Worm (Caenorhabditis elegans): Measurements from ENCODE around the gene hlh-3.

hlh-3 gene

DNA sequence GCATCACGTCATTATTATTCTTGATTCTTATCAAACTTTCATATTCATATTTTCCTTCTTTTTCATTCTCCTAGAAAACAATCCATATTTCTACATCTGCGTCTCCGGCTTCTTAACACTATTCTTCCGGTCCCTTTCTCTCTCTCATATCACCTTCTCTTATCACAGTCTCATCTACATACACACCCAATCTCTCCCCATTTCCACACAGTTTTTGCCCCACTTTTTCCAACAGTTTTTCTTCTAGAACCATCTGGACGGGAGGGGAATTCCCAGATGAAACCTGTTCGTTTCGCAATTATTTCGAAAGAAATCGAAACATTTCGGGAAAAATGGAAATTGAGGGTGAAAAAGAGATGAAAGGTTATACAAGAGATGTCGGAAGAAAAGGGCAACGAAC is 41.7 kb downstream of the hlh-3 start (continued):
- no peak for TF ChIP-seq ceh-79 (tag; optimal IDR thresholded peaks at IDR 0.05)
- peak in 1 of 3 experiments; percentile 35 for TF ChIP-seq lin-35 (GFP tag; optimal IDR thresholded peaks at IDR 0.05)
- TF ChIP-seq C17E4.6 (GFP tag; IDR thresholded peaks at IDR 0.05) = no peak
- no peak for TF ChIP-seq madf-6 (GFP tag; IDR thresholded peaks at IDR 0.05)
- no peak for TF ChIP-seq attf-6 (GFP tag; IDR thresholded peaks at IDR 0.05)
- no peak for TF ChIP-seq ZK185.1 (tag; optimal IDR thresholded peaks at IDR 0.05; ENCODE audit: poor library complexity, severe bottlenecking)
- TF ChIP-seq lag-1 (GFP tag; IDR thresholded peaks at IDR 0.05) = no peak
- TF ChIP-seq T26A5.8 (tag; optimal IDR thresholded peaks at IDR 0.05) = no peak
- no peak for TF ChIP-seq Y67H2A.10 (GFP tag; conservative IDR thresholded peaks at IDR 0.05)
- no peak for TF ChIP-seq him-1 (tag; optimal IDR thresholded peaks at IDR 0.05)
- no peak for TF ChIP-seq hlh-26 (GFP tag; conservative IDR thresholded peaks at IDR 0.05)
- TF ChIP-seq tlf-1 (GFP tag; optimal IDR thresholded peaks at IDR 0.05) = no peak
- no peak for TF ChIP-seq B0035.1 (tag; optimal IDR thresholded peaks at IDR 0.05)
- no peak for TF ChIP-seq pha-4 (tag; optimal IDR thresholded peaks at IDR 0.05)
- TF ChIP-seq hlh-12 (tag; optimal IDR thresholded peaks at IDR 0.05) = no peak
- TF ChIP-seq gei-17 (GFP tag; optimal IDR thresholded peaks at IDR 0.05) = peak; percentile 10
- no peak for TF ChIP-seq akir-1 (GFP tag; optimal IDR thresholded peaks at IDR 0.05)
- TF ChIP-seq ceh-100 (GFP tag; IDR thresholded peaks at IDR 0.05) = no peak
- TF ChIP-seq madf-3 (GFP tag; IDR thresholded peaks at IDR 0.05) = no peak
- TF ChIP-seq egrh-3 (GFP tag; IDR thresholded peaks at IDR 0.05) = no peak; the same call in 1 of the 2 replicates
- peak; percentile 92 for TF ChIP-seq hsf-1 (GFP tag; IDR thresholded peaks at IDR 0.05)
- TF ChIP-seq nhr-179 (tag; optimal IDR thresholded peaks at IDR 0.05) = no peak
- no peak for TF ChIP-seq Y56A3A.18 (GFP tag; IDR thresholded peaks at IDR 0.05)
- TF ChIP-seq tbp1 (GFP tag; optimal IDR thresholded peaks at IDR 0.05) = peak; percentile 32
- TF ChIP-seq ztf-26 (tag; optimal IDR thresholded peaks at IDR 0.05) = peak; percentile 47
- TF ChIP-seq zim-3 (tag; optimal IDR thresholded peaks at IDR 0.05) = no peak
- TF ChIP-seq tbx-9 (tag; optimal IDR thresholded peaks at IDR 0.05; ENCODE audit: borderline replicate concordance) = no peak
- TF ChIP-seq F57C9.4 (tag; optimal IDR thresholded peaks at IDR 0.05) = no peak
- TF ChIP-seq ceh-91 (GFP tag; IDR thresholded peaks at IDR 0.05) = no peak
- TF ChIP-seq C06A6.2 (GFP tag; conservative IDR thresholded peaks at IDR 0.05) = peak; percentile 53; the same call in 1 of the 2 replicates
- TF ChIP-seq unc-62 (GFP tag; optimal IDR thresholded peaks at IDR 0.05) = no peak
- no peak for TF ChIP-seq snpc-1.3 (tag; optimal IDR thresholded peaks at IDR 0.05; ENCODE audit: insufficient read depth)
- no peak for TF ChIP-seq ztf-22 (GFP tag; optimal IDR thresholded peaks at IDR 0.05)
- no peak for TF ChIP-seq F33H1.4 (GFP tag; IDR thresholded peaks at IDR 0.05)
- no peak for TF ChIP-seq zfh-2 (GFP tag; conservative IDR thresholded peaks at IDR 0.05)
- TF ChIP-seq ceh-27 (GFP tag; optimal IDR thresholded peaks at IDR 0.05) = peak; percentile 11
- peak; percentile 37; the same call in 1 of the 2 replicates for TF ChIP-seq dox-1 (GFP tag; IDR thresholded peaks at IDR 0.05)
- TF ChIP-seq ztf-18 (tag; optimal IDR thresholded peaks at IDR 0.05) = no peak
- 0 out of 2 replicates have a peak, but pooled peaks have one; percentile 21 for TF ChIP-seq mcd-1 (GFP tag; IDR thresholded peaks at IDR 0.05)
- TF ChIP-seq rpc-1 (optimal IDR thresholded peaks at IDR 0.05) = peak; percentile 49
- no peak for TF ChIP-seq rpc-1 (tag; optimal IDR thresholded peaks at IDR 0.05)
- TF ChIP-seq nhr-120 (GFP tag; IDR thresholded peaks at IDR 0.05) = no peak
- TF ChIP-seq pbrm-1 (GFP tag; IDR thresholded peaks at IDR 0.05) = no peak
- no peak for TF ChIP-seq egl-44 (GFP tag; IDR thresholded peaks at IDR 0.05)
- no peak for TF ChIP-seq bed-2 (GFP tag; IDR thresholded peaks at IDR 0.05)
- TF ChIP-seq F37B4.10 (GFP tag; IDR thresholded peaks at IDR 0.05) = no peak
- peak; percentile 30 for TF ChIP-seq atf-7 (tag; optimal IDR thresholded peaks at IDR 0.05)
- no peak for TF ChIP-seq mel-28 (tag; optimal IDR thresholded peaks at IDR 0.05; ENCODE audit: borderline replicate concordance)
- no peak for TF ChIP-seq ets-4 (GFP tag; optimal IDR thresholded peaks at IDR 0.05)
- TF ChIP-seq attf-5 (GFP tag; optimal IDR thresholded peaks at IDR 0.05) = peak; percentile 72
